Worm (Caenorhabditis elegans): ENCODE data around the gene hpo-40.
A peak's percentile ranks its signal among the peaks of the same experiment; 100 is the strongest.

Gene hpo-40

DNA sequence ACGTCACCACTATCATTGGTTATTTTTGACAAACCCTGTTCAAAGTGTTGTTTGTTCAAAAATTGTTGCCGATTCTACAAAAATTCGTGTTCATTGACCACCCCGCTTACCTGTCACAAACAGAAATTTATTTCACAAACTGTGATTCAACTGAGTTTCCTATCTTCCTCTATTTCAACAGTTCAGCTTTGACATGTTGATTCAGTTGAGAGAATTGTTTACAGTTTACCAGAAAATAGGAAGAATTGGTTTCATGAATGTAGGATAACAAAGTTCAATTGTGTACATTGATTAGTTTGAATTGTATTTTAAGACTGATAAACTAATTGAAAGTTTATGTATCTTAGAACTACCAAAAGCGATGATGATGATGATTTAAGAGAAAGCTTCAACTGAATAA, 32.9 kb downstream of the hpo-40 start:
- TF ChIP-seq spr-3 (GFP tag; optimal IDR thresholded peaks at IDR 0.05) = no peak
- TF ChIP-seq daf-16 (GFP tag; optimal IDR thresholded peaks at IDR 0.05) = no peak
- peak; percentile 100 for TF ChIP-seq daf-16 (tag; optimal IDR thresholded peaks at IDR 0.05)
- no peak for TF ChIP-seq Y75B8A.6 (GFP tag; IDR thresholded peaks at IDR 0.05)
- TF ChIP-seq nhr-102 (tag; optimal IDR thresholded peaks at IDR 0.05) = no peak
- peak; percentile 53 for TF ChIP-seq dve-1 (tag; optimal IDR thresholded peaks at IDR 0.05; ENCODE audit: insufficient read depth)
- peak; percentile 22 for TF ChIP-seq pqm-1 (tag; optimal IDR thresholded peaks at IDR 0.05)
- TF ChIP-seq ceh-44 (GFP tag; IDR thresholded peaks at IDR 0.05) = no peak
- no peak for TF ChIP-seq zag-1 (tag; optimal IDR thresholded peaks at IDR 0.05)
- peak; percentile 34 for TF ChIP-seq nhr-77 (tag; optimal IDR thresholded peaks at IDR 0.05)
- no peak for TF ChIP-seq daf-8 (GFP tag; IDR thresholded peaks at IDR 0.05)
- TF ChIP-seq aha-1 (tag) = no peak
- TF ChIP-seq R02D3.7 (tag; optimal IDR thresholded peaks at IDR 0.05) = no peak
- no peak for TF ChIP-seq duxl-1 (tag; optimal IDR thresholded peaks at IDR 0.05; ENCODE audit: poor library complexity)
- no peak for TF ChIP-seq mep-1 (tag; optimal IDR thresholded peaks at IDR 0.05)
- no peak for TF ChIP-seq egl-43 (GFP tag; IDR thresholded peaks at IDR 0.05)
- TF ChIP-seq hlh-11 (tag; optimal IDR thresholded peaks at IDR 0.05) = peak; percentile 45
- no peak for TF ChIP-seq hlh-30 (tag; optimal IDR thresholded peaks at IDR 0.05; ENCODE audit: insufficient read depth)
- TF ChIP-seq dmd-6 (GFP tag; IDR thresholded peaks at IDR 0.05) = no peak
- TF ChIP-seq spr-1 (tag; optimal IDR thresholded peaks at IDR 0.05) = no peak
- TF ChIP-seq lsy-2 (tag; optimal IDR thresholded peaks at IDR 0.05) = no peak
- TF ChIP-seq nhr-28 (tag; optimal IDR thresholded peaks at IDR 0.05) = peak; percentile 69
- TF ChIP-seq lir-3 (tag; optimal IDR thresholded peaks at IDR 0.05) = no peak
- no peak for TF ChIP-seq mdt-29 (GFP tag; IDR thresholded peaks at IDR 0.05)
- no peak for TF ChIP-seq mxl-3 (GFP tag; optimal IDR thresholded peaks at IDR 0.05)
- no peak for TF ChIP-seq zfp-2 (tag; optimal IDR thresholded peaks at IDR 0.05)
- TF ChIP-seq dpl-1 (GFP tag; optimal IDR thresholded peaks at IDR 0.05) = no peak
- TF ChIP-seq ama-1 (optimal IDR thresholded peaks at IDR 0.05) = no peak
- no peak for TF ChIP-seq ztf-11 (tag; optimal IDR thresholded peaks at IDR 0.05)
- no peak for TF ChIP-seq lin-38 (GFP tag; IDR thresholded peaks at IDR 0.05)
- no peak for TF ChIP-seq nhr-237 (tag; optimal IDR thresholded peaks at IDR 0.05)

DNA sequence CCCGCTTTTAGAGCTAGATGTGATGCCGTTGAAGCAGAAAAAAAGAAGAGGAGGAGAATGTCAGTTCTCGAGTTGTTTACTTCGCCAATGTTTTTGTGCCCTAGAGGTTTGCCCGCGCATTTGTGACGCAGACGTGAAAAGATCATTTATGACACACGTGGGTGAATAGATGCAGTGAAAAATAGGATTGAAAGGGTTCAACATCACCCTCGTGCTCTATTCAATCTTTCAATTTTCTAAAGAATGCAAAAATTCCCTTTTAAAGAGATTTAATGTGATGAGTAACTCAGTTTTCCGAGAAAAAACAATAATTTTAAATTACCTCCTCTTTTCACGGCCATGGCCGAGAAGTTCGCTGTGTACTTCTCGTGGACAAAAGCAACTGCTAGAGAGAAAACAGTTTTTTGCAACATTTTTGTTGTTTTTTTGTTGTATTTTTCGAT, 33.7 kb downstream of the hpo-40 start:
- TF ChIP-seq ceh-82 (tag; optimal IDR thresholded peaks at IDR 0.05) (no peak), duxl-1 (tag; optimal IDR thresholded peaks at IDR 0.05; ENCODE audit: poor library complexity) (no peak), rbr-2 (tag; optimal IDR thresholded peaks at IDR 0.05) (peak; percentile 53), F26F4.8 (GFP tag; conservative IDR thresholded peaks at IDR 0.05) (no peak), Y75B8A.6 (GFP tag; IDR thresholded peaks at IDR 0.05) (no peak), sdz-12 (GFP tag; optimal IDR thresholded peaks at IDR 0.05) (no peak), nhr-48 (tag; optimal IDR thresholded peaks at IDR 0.05) (no peak), snpc-4 (tag; optimal IDR thresholded peaks at IDR 0.05) (no peak), lin-39 (tag; optimal IDR thresholded peaks at IDR 0.05) (no peak), ztf-7 (tag; optimal IDR thresholded peaks at IDR 0.05) (no peak), tag-97 (GFP tag; IDR thresholded peaks at IDR 0.05) (no peak), lin-29 (GFP tag; IDR thresholded peaks at IDR 0.05) (no peak), fos-1 (tag; optimal IDR thresholded peaks at IDR 0.05) (no peak), daf-19 (GFP tag; conservative IDR thresholded peaks at IDR 0.05) (no peak), D1046.2 (GFP tag; IDR thresholded peaks at IDR 0.05) (no peak), unc-39 (tag; optimal IDR thresholded peaks at IDR 0.05) (no peak), mdt-29 (GFP tag; IDR thresholded peaks at IDR 0.05) (no peak), zag-1 (tag; optimal IDR thresholded peaks at IDR 0.05) (no peak), hlh-11 (tag; optimal IDR thresholded peaks at IDR 0.05) (peak; percentile 40), nhr-6 (tag; optimal IDR thresholded peaks at IDR 0.05) (no peak), egl-27 (tag; optimal IDR thresholded peaks at IDR 0.05) (no peak), R02D3.7 (tag; optimal IDR thresholded peaks at IDR 0.05) (no peak), pqm-1 (tag; optimal IDR thresholded peaks at IDR 0.05) (no peak), nhr-102 (tag; optimal IDR thresholded peaks at IDR 0.05) (no peak), lin-13 (GFP tag; optimal IDR thresholded peaks at IDR 0.05) (no peak), nhr-25 (tag; optimal IDR thresholded peaks at IDR 0.05; ENCODE audit: borderline replicate concordance, insufficient read depth) (no peak), zip-2 (tag; optimal IDR thresholded peaks at IDR 0.05) (no peak), nhr-41 (GFP tag; IDR thresholded peaks at IDR 0.05) (no peak), attf-4 (tag; optimal IDR thresholded peaks at IDR 0.05) (no peak), cey-2 (tag; optimal IDR thresholded peaks at IDR 0.05; ENCODE audit: borderline replicate concordance, insufficient read depth) (no peak)

All from whole organism, L4 larva.